Fruit fly (Drosophila melanogaster): ENCODE data around the gene Hr4.

Gene Hr4

dm6 chrX:1944245-1945114 is 2.7 kb downstream of the Hr4 start:
- TF ChIP-seq CG8159 (tag; optimal IDR thresholded peaks at IDR 0.05), result peak; percentile 30
- no peak for TF ChIP-seq CG12605 (GFP tag; IDR thresholded peaks at IDR 0.05)
- TF ChIP-seq CG17806 (tag; optimal IDR thresholded peaks at IDR 0.05), result peak; percentile 26
- peak; percentile 65 for TF ChIP-seq Snoo (tag; optimal IDR thresholded peaks at IDR 0.05)
- no peak for TF ChIP-seq CG32121 (GFP tag; IDR thresholded peaks at IDR 0.05)
- TF ChIP-seq fd96Ca (GFP tag; IDR thresholded peaks at IDR 0.05), result peak; percentile 58; the same call in 1 of the 3 replicates
- no peak for TF ChIP-seq EcR (GFP tag; optimal IDR thresholded peaks at IDR 0.05)
- TF ChIP-seq CG15710 (tag; optimal IDR thresholded peaks at IDR 0.05), result peak; percentile 4
- peak; percentile 5 for TF ChIP-seq CG9948 (tag; optimal IDR thresholded peaks at IDR 0.05)
- peak; percentile 17 for TF ChIP-seq CG8301 (tag; optimal IDR thresholded peaks at IDR 0.05)

- no peak for TF ChIP-seq gl (tag; optimal IDR thresholded peaks at IDR 0.05)
- TF ChIP-seq EcR (GFP tag; optimal IDR thresholded peaks at IDR 0.05), result peak; percentile 95
Observed at dm6 chrX:1945241-1945640, 3.5 kb downstream of the Hr4 start.

- TF ChIP-seq CG8159 (tag; optimal IDR thresholded peaks at IDR 0.05) (peak; percentile 96), Pif1A (GFP tag; optimal IDR thresholded peaks at IDR 0.05) (peak; percentile 99), gl (tag; optimal IDR thresholded peaks at IDR 0.05) (peak; percentile 92), rn (GFP tag; IDR thresholded peaks at IDR 0.05) (peak; percentile 95), CG4496 (GFP tag; IDR thresholded peaks at IDR 0.05) (peak; percentile 99), EcR (GFP tag; optimal IDR thresholded peaks at IDR 0.05) (peak; percentile 96), CG9948 (tag; optimal IDR thresholded peaks at IDR 0.05) (peak; percentile 98), CG13204 (GFP tag; optimal IDR thresholded peaks at IDR 0.05) (peak; percentile 93), CG15710 (tag; optimal IDR thresholded peaks at IDR 0.05) (peak; percentile 97), CG8301 (tag; optimal IDR thresholded peaks at IDR 0.05) (peak; percentile 98), Snoo (tag; optimal IDR thresholded peaks at IDR 0.05) (peak; percentile 98), Pif1B (GFP tag; optimal IDR thresholded peaks at IDR 0.05) (peak; percentile 98), CG10348 (GFP tag; IDR thresholded peaks at IDR 0.05) (peak; percentile 65), CG32121 (GFP tag; IDR thresholded peaks at IDR 0.05) (peak; percentile 98), CG34367 (tag; optimal IDR thresholded peaks at IDR 0.05) (peak; percentile 97), CG12605 (GFP tag; IDR thresholded peaks at IDR 0.05) (peak; percentile 97), CG14655 (GFP tag; optimal IDR thresholded peaks at IDR 0.05) (peak; percentile 99), D1 (tag; optimal IDR thresholded peaks at IDR 0.05) (peak; percentile 94), Ets98B (GFP tag; IDR thresholded peaks at IDR 0.05) (peak; percentile 98), CG17806 (tag; optimal IDR thresholded peaks at IDR 0.05) (peak; percentile 97), fd96Ca (GFP tag; IDR thresholded peaks at IDR 0.05) (peak; percentile 99)
Observed at dm6 chrX:1947178-1947872, 5.6 kb downstream of the Hr4 start.

dm6 chrX:1947900-1948374 is 6.2 kb downstream of the Hr4 start:
- TF ChIP-seq Ets98B (GFP tag; IDR thresholded peaks at IDR 0.05), result no peak
- no peak for TF ChIP-seq Snoo (tag; optimal IDR thresholded peaks at IDR 0.05)
- TF ChIP-seq fd96Ca (GFP tag; IDR thresholded peaks at IDR 0.05), result no peak
- TF ChIP-seq D1 (tag; optimal IDR thresholded peaks at IDR 0.05), result no peak
- peak; percentile 5 for TF ChIP-seq CG15710 (tag; optimal IDR thresholded peaks at IDR 0.05)
- no peak for TF ChIP-seq CG34367 (tag; optimal IDR thresholded peaks at IDR 0.05)
- no peak for TF ChIP-seq CG8301 (tag; optimal IDR thresholded peaks at IDR 0.05)
- TF ChIP-seq Pif1A (GFP tag; optimal IDR thresholded peaks at IDR 0.05), result peak; percentile 40
- TF ChIP-seq CG13204 (GFP tag; optimal IDR thresholded peaks at IDR 0.05), result peak; percentile 26
- no peak for TF ChIP-seq CG14655 (GFP tag; optimal IDR thresholded peaks at IDR 0.05)
- TF ChIP-seq CG17806 (tag; optimal IDR thresholded peaks at IDR 0.05), result no peak
- TF ChIP-seq Pif1B (GFP tag; optimal IDR thresholded peaks at IDR 0.05), result no peak
- TF ChIP-seq rn (GFP tag; IDR thresholded peaks at IDR 0.05), result no peak
- TF ChIP-seq CG9948 (tag; optimal IDR thresholded peaks at IDR 0.05), result no peak
- TF ChIP-seq EcR (GFP tag; optimal IDR thresholded peaks at IDR 0.05), result peak; percentile 100
- peak; percentile 10 for TF ChIP-seq gl (tag; optimal IDR thresholded peaks at IDR 0.05)
- no peak for TF ChIP-seq CG12605 (GFP tag; IDR thresholded peaks at IDR 0.05)
- no peak for TF ChIP-seq CG8159 (tag; optimal IDR thresholded peaks at IDR 0.05)
- TF ChIP-seq CG4496 (GFP tag; IDR thresholded peaks at IDR 0.05), result no peak
- TF ChIP-seq CG10348 (GFP tag; IDR thresholded peaks at IDR 0.05), result no peak
- no peak for TF ChIP-seq CG32121 (GFP tag; IDR thresholded peaks at IDR 0.05)

- TF ChIP-seq Pif1A (GFP tag; optimal IDR thresholded peaks at IDR 0.05) (peak; percentile 93), CG4496 (GFP tag; IDR thresholded peaks at IDR 0.05) (peak; percentile 98), fd96Ca (GFP tag; IDR thresholded peaks at IDR 0.05) (peak; percentile 97), CG9948 (tag; optimal IDR thresholded peaks at IDR 0.05) (peak; percentile 85), CG8159 (tag; optimal IDR thresholded peaks at IDR 0.05) (peak; percentile 99), gl (tag; optimal IDR thresholded peaks at IDR 0.05) (peak; percentile 69), CG8301 (tag; optimal IDR thresholded peaks at IDR 0.05) (peak; percentile 95), rn (GFP tag; IDR thresholded peaks at IDR 0.05) (peak; percentile 84), Ets98B (GFP tag; IDR thresholded peaks at IDR 0.05) (peak; percentile 94), Pif1B (GFP tag; optimal IDR thresholded peaks at IDR 0.05) (peak; percentile 93), Snoo (tag; optimal IDR thresholded peaks at IDR 0.05) (peak; percentile 90), CG10348 (GFP tag; IDR thresholded peaks at IDR 0.05) (no peak), CG15710 (tag; optimal IDR thresholded peaks at IDR 0.05) (peak; percentile 86), D1 (tag; optimal IDR thresholded peaks at IDR 0.05) (peak; percentile 44), CG34367 (tag; optimal IDR thresholded peaks at IDR 0.05) (peak; percentile 91), CG32121 (GFP tag; IDR thresholded peaks at IDR 0.05) (peak; percentile 94), CG12605 (GFP tag; IDR thresholded peaks at IDR 0.05) (peak; percentile 96), CG13204 (GFP tag; optimal IDR thresholded peaks at IDR 0.05) (peak; percentile 66), CG14655 (GFP tag; optimal IDR thresholded peaks at IDR 0.05) (peak; percentile 95), CG17806 (tag; optimal IDR thresholded peaks at IDR 0.05) (peak; percentile 88), EcR (GFP tag; optimal IDR thresholded peaks at IDR 0.05) (no peak)
Observed at dm6 chrX:1948508-1949065, 6.8 kb downstream of the Hr4 start.
